Worm (Caenorhabditis elegans): Measurements from ENCODE around the gene sri-27.

Gene sri-27

DNA sequence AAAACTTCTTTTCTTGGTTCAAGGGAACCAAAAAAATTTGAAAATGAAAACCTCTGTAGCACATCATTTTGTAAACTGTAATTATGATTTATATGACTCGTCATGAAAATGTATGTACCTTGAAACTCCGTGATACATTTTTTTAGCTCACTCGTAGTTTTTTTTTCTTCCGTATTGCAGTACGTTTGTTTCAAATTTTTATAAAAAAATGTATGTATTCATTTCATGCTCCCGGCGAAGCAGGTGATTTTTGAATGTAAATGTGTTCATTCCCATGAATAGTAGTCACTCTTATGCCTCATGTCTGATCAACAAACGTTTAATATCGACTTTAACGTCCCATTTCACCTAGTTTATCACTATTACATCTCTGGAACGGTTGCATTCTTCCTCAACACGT is at the start of gene sri-27:
Gene sri-27 (plus strand): TSS at position 301 of the 400 bp plus-strand sequence.
- TF ChIP-seq fos-1 (tag; optimal IDR thresholded peaks at IDR 0.05) (no peak), ama-1 (optimal IDR thresholded peaks at IDR 0.05) (no peak), ceh-16 (tag; optimal IDR thresholded peaks at IDR 0.05) (no peak), nhr-237 (tag; optimal IDR thresholded peaks at IDR 0.05) (no peak), egl-5 (tag; optimal IDR thresholded peaks at IDR 0.05) (no peak), pha-4 (tag; optimal IDR thresholded peaks at IDR 0.05) (no peak)

DNA sequence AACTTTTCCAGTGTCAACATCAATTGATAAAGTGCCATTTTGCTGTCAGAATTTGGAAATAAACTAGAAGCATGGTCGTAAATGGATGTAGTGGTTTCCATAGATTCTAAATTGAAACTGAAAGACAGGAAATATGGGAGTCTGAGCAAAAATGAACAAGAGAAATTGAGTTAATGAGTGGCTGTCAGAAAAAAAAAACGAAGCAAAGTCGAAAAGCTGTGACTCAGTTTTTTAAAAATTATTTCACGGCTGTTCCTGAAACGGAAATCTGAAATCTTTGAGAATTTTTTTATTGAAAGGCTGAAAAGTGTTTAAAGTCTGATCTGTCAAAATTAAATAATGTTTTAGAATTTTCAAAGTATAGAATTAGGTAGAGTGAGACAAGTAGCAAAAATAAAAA is 47.2 kb upstream of the sri-27 start, which contains the start of gene srw-98:
Gene srw-98 (minus strand): TSS at position 101 of the 400 bp plus-strand sequence.
- no peak for TF ChIP-seq tbx-2 (tag; optimal IDR thresholded peaks at IDR 0.05)
- no peak for TF ChIP-seq pha-4 (tag; optimal IDR thresholded peaks at IDR 0.05)
- TF ChIP-seq ceh-82 (tag; optimal IDR thresholded peaks at IDR 0.05), result no peak
- TF ChIP-seq R02D3.7 (tag; optimal IDR thresholded peaks at IDR 0.05), result no peak
- no peak for TF ChIP-seq ama-1 (optimal IDR thresholded peaks at IDR 0.05)
- TF ChIP-seq ZK546.5 (tag; optimal IDR thresholded peaks at IDR 0.05), result no peak
- TF ChIP-seq egl-5 (tag; optimal IDR thresholded peaks at IDR 0.05), result no peak
- TF ChIP-seq aly-2 (tag; optimal IDR thresholded peaks at IDR 0.05), result no peak
- no peak for TF ChIP-seq nhr-77 (tag; optimal IDR thresholded peaks at IDR 0.05)
- TF ChIP-seq nhr-237 (tag; optimal IDR thresholded peaks at IDR 0.05), result no peak
- TF ChIP-seq nhr-25 (tag; optimal IDR thresholded peaks at IDR 0.05), result no peak
- no peak for TF ChIP-seq elt-3 (tag; optimal IDR thresholded peaks at IDR 0.05)

DNA sequence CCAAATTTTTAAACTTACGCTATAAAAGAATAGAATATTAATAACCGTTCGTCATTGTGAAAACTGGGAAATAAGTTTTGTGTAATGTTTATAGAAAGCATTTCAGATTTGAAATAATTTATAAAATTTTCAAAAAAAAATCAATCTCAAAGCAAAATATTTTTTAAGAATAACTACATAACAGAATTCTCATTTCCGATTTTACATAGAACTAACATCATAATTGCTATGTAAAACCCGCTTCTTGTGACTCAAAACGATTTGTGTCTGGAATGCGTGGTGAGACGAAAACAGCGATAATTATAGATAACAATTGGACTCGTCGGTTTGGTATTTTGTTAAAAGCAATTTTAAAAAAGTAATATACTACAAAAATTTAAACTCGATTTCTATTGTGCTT is 44.7 kb upstream of the sri-27 start, which contains the start of gene srw-91:
Gene srw-91 (minus strand): TSS at position 101 of the 400 bp plus-strand sequence.
- no peak for TF ChIP-seq nfya-1 (tag; optimal IDR thresholded peaks at IDR 0.05; ENCODE audit: insufficient read depth)
- TF ChIP-seq egl-5 (tag; optimal IDR thresholded peaks at IDR 0.05), result no peak
- TF ChIP-seq snpc-4 (tag; optimal IDR thresholded peaks at IDR 0.05), result no peak
- no peak for TF ChIP-seq daf-12 (tag; optimal IDR thresholded peaks at IDR 0.05)
- TF ChIP-seq hmg-11 (tag; optimal IDR thresholded peaks at IDR 0.05), result no peak
- TF ChIP-seq ama-1 (optimal IDR thresholded peaks at IDR 0.05), result no peak
- TF ChIP-seq fkh-10 (GFP tag; optimal IDR thresholded peaks at IDR 0.05), result no peak
- TF ChIP-seq unc-39 (tag; optimal IDR thresholded peaks at IDR 0.05), result no peak
- no peak for TF ChIP-seq nhr-11 (tag; optimal IDR thresholded peaks at IDR 0.05)
- no peak for TF ChIP-seq nhr-25 (tag; optimal IDR thresholded peaks at IDR 0.05)
- no peak for TF ChIP-seq pha-4 (tag; optimal IDR thresholded peaks at IDR 0.05)
- TF ChIP-seq ceh-16 (tag; optimal IDR thresholded peaks at IDR 0.05), result no peak
- no peak for TF ChIP-seq ztf-11 (tag; optimal IDR thresholded peaks at IDR 0.05)
- TF ChIP-seq ZK546.5 (tag; optimal IDR thresholded peaks at IDR 0.05), result no peak
- no peak for TF ChIP-seq nhr-77 (tag; optimal IDR thresholded peaks at IDR 0.05)

DNA sequence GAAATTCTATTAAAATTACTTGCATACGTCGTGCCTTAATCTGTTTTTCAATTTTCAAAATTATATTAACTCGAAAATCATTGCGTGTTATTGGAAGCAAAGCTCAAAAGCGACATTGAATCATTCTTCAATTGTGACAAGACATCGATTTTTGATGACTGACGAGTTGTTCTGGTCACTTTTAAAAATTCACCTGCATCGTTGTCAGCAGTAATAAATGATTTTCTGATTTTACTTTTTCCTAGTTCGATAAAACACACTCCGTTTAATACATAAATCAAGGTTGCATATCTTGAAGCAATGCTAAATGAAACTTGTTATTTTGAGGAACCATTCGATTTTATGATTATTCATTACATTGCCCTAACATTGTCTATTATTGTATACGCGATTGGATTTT is 43.2 kb upstream of the sri-27 start, which contains the start of gene srh-3:
Gene srh-3 (plus strand): TSS at position 301 of the 400 bp plus-strand sequence.
- no peak for TF ChIP-seq ceh-28 (tag; optimal IDR thresholded peaks at IDR 0.05)
- TF ChIP-seq nhr-43 (tag; optimal IDR thresholded peaks at IDR 0.05; ENCODE audit: poor library complexity, severe bottlenecking), result no peak
- no peak for TF ChIP-seq fkh-10 (GFP tag; optimal IDR thresholded peaks at IDR 0.05)
- no peak for TF ChIP-seq mdl-1 (tag; optimal IDR thresholded peaks at IDR 0.05)

DNA sequence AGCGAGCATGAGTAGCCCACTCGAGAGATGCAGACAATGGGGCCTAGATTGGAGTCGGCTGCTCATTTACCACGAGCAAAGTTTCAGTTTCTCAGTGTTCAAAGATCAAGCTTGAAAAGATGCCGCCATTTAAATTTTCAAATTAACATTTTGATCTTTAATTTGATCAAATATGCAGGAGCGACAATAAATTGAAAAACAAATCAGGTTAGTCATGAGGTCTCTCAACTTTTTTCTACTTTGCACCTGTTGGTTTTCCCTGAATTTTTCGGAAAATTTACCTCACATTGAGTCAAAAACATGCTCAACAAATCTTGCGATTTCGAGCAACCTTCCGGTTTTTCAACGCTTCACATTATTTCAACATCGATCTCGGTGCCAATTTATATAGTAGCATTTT is 40.1 kb upstream of the sri-27 start, which contains the start of gene srh-5:
Gene srh-5 (plus strand): TSS at position 301 of the 400 bp plus-strand sequence.
- TF ChIP-seq mdl-1 (tag; optimal IDR thresholded peaks at IDR 0.05) (no peak), lin-15B (tag; optimal IDR thresholded peaks at IDR 0.05) (no peak), egl-5 (tag; optimal IDR thresholded peaks at IDR 0.05) (no peak), zag-1 (tag; optimal IDR thresholded peaks at IDR 0.05) (no peak), ceh-16 (tag; optimal IDR thresholded peaks at IDR 0.05) (no peak), nhr-76 (tag; optimal IDR thresholded peaks at IDR 0.05) (no peak), nhr-23 (tag; optimal IDR thresholded peaks at IDR 0.05) (no peak), fos-1 (tag; optimal IDR thresholded peaks at IDR 0.05) (no peak), nhr-12 (tag; optimal IDR thresholded peaks at IDR 0.05) (no peak), elt-2 (tag; optimal IDR thresholded peaks at IDR 0.05) (no peak), sea-2 (GFP tag; optimal IDR thresholded peaks at IDR 0.05) (no peak), nhr-77 (tag; optimal IDR thresholded peaks at IDR 0.05) (no peak), nhr-43 (tag; optimal IDR thresholded peaks at IDR 0.05; ENCODE audit: poor library complexity, severe bottlenecking) (no peak), ceh-28 (tag; optimal IDR thresholded peaks at IDR 0.05) (no peak), nhr-67 (tag; optimal IDR thresholded peaks at IDR 0.05) (no peak), unc-62 (GFP tag; optimal IDR thresholded peaks at IDR 0.05) (no peak), mml-1 (tag; optimal IDR thresholded peaks at IDR 0.05) (no peak), ceh-82 (tag; optimal IDR thresholded peaks at IDR 0.05) (no peak), R02D3.7 (tag; optimal IDR thresholded peaks at IDR 0.05) (no peak)
